Worm (Caenorhabditis elegans) whole organism, mixed stage, embryonic: ENCODE results near the gene tyr-6.

ENCODE experiments used
- ceh-83 ChIP-seq: fragments of 200-800 bp; sonication (Bioruptor generic); optimal IDR thresholded peaks from 2 replicates; lab custom pipeline; 2018; ENCODE audit warnings: mild to moderate bottlenecking, missing genetic modification characterization, missing compliant biosample characterization
- ham-2 ChIP-seq: fragments of 200-800 bp; sonication (Bioruptor generic); optimal IDR thresholded peaks from 2 replicates; lab custom pipeline; 2018; ENCODE audit warnings: mild to moderate bottlenecking, missing genetic modification characterization, missing compliant biosample characterization
- lsy-2 ChIP-seq: fragments of 150-350 bp; optimal IDR thresholded peaks from 2 replicates; lab custom pipeline; 2014; ENCODE audit warnings: missing biosample characterization, missing genetic modification characterization
- nhr-12 ChIP-seq: fragments of 150-350 bp; optimal IDR thresholded peaks from 2 replicates; lab custom pipeline; 2014; ENCODE audit warnings: missing biosample characterization, missing genetic modification characterization
- nhr-28 ChIP-seq: fragments of 150-350 bp; optimal IDR thresholded peaks from 2 replicates; lab custom pipeline; 2014; ENCODE audit warnings: missing biosample characterization, missing genetic modification characterization
- snpc-4 ChIP-seq: fragments of 150-350 bp; optimal IDR thresholded peaks from 2 replicates; lab custom pipeline; 2014; ENCODE audit warnings: missing biosample characterization, missing genetic modification characterization
- unc-62 ChIP-seq: fragments of 150-350 bp; optimal IDR thresholded peaks from 2 replicates; lab custom pipeline; 2014; ENCODE audit warnings: missing biosample characterization, missing genetic modification reagents, missing genetic modification characterization

- TF ChIP-seq unc-62 (GFP tag; lab: Kevin White, UChicago) (no peak), nhr-28 (no peak), snpc-4 (tag; lab: Kevin White, UChicago) (no peak), lsy-2 (no peak), nhr-12 (tag; lab: Kevin White, UChicago) (no peak), ceh-83 (GFP tag; lab: Kevin White, UChicago) (no peak), ham-2 (no peak)
Observed at ce11 chrIV:6431582-6431981, 48.7 kb upstream of the tyr-6 start, which contains the start of gene acp-7.
